Worm (Caenorhabditis elegans): Measurements from ENCODE around the gene F54H5.3.
A peak's percentile ranks its signal among the peaks of the same experiment; 100 is the strongest.

The F54H5.3 gene

DNA sequence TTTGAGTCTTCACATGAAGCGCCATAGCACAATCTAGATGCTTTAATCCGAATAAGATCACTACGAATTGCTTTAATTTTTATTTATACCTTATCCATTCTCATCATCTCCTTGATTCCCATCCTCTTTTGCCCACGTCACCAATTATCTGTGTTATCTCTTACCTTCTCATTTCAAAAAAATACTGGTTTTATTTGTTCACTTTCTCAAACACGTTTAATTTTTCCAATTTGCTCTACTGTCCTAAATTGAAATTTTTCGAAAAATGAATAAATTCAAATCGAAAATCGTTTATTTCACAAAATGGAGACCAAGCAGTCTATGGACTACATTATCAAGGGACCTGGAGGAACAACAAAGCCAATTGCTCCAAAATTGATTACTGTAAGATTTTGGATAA is at the start of gene F54H5.3:
Gene F54H5.3, plus strand, starts transcription at position 301 of the 400 bp plus-strand sequence.
- TF ChIP-seq dao-5 (tag; optimal IDR thresholded peaks at IDR 0.05), result no peak
- no peak for TF ChIP-seq W03F9.2 (tag; optimal IDR thresholded peaks at IDR 0.05)
- no peak for TF ChIP-seq him-1 (tag; optimal IDR thresholded peaks at IDR 0.05)

- no peak for TF ChIP-seq him-1 (tag; optimal IDR thresholded peaks at IDR 0.05)
- no peak for TF ChIP-seq W03F9.2 (tag; optimal IDR thresholded peaks at IDR 0.05)
- TF ChIP-seq dao-5 (tag; optimal IDR thresholded peaks at IDR 0.05), result no peak
Observed at ce11 chrII:6573677-6574076, 48.3 kb upstream of the F54H5.3 start, which contains the start of gene sra-28. sra-28 (minus strand) TSS chrII:6573777.

DNA sequence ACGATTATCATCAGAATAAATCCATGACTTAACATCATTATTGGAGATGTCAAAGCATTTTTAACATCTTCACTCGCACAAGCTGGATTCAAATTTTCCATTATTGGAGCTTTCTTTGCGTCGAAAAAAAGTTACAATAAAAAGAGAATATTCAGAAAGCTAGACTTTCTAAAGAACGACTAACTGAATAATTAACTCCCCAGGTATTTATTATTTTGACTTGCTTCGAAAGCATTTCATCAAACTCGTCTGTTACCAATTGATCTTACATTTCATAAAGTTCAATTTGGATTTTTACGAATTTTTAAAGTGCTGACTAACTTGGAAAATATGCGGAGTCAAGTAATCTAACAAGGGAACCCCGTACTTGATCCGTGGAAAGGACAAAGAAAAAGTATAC is 46.3 kb upstream of the F54H5.3 start, which contains the start of gene sra-29:
Gene sra-29, minus strand, starts transcription at position 101 of the 400 bp plus-strand sequence.
- TF ChIP-seq W03F9.2 (tag; optimal IDR thresholded peaks at IDR 0.05) (no peak), him-1 (tag; optimal IDR thresholded peaks at IDR 0.05) (no peak), dao-5 (tag; optimal IDR thresholded peaks at IDR 0.05) (no peak)

- TF ChIP-seq W03F9.2 (tag; optimal IDR thresholded peaks at IDR 0.05), result no peak
Observed at ce11 chrII:6578378-6578777, 43.6 kb upstream of the F54H5.3 start, which contains the start of gene sra-31. sra-31 (minus strand) TSS chrII:6578478.

- TF ChIP-seq dao-5 (tag; optimal IDR thresholded peaks at IDR 0.05) (no peak), him-1 (tag; optimal IDR thresholded peaks at IDR 0.05) (no peak), W03F9.2 (tag; optimal IDR thresholded peaks at IDR 0.05) (no peak)
Observed at ce11 chrII:6581236-6581635, 40.8 kb upstream of the F54H5.3 start, which contains the start of gene C56C10.6. C56C10.6 (minus strand) TSS chrII:6581336.

DNA sequence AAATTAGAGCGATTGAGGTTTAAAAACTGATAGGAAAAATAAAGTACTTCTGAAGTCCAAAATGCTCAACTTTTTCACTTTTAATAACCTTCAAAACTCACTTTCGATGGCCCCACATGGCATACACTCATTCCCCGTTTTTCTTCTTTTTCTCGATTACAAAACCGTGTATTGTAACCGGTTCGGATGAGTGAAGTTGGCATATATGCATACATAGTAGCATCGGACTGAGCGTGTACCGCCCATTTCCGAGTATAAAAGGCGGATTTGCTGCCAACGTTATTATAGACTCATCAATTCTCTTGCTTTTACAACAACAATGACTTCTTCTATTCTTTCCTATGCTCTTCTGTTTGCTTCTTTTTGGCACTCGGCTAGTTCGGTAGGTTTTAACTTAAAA is 39.2 kb upstream of the F54H5.3 start, which contains the start of gene C56C10.4:
Gene C56C10.4, plus strand, starts transcription at position 301 of the 400 bp plus-strand sequence.
- TF ChIP-seq W03F9.2 (tag; optimal IDR thresholded peaks at IDR 0.05), result no peak
- no peak for TF ChIP-seq him-1 (tag; optimal IDR thresholded peaks at IDR 0.05)
- no peak for TF ChIP-seq dao-5 (tag; optimal IDR thresholded peaks at IDR 0.05)

- TF ChIP-seq him-1 (tag; optimal IDR thresholded peaks at IDR 0.05) (no peak), dao-5 (tag; optimal IDR thresholded peaks at IDR 0.05) (no peak), W03F9.2 (tag; optimal IDR thresholded peaks at IDR 0.05) (no peak)
Observed at ce11 chrII:6587264-6587870, 34.6 kb upstream of the F54H5.3 start, which contains the start of gene C56C10.7. C56C10.7 (minus strand) TSS chrII:6587575.

ce11 chrII:6588605-6589292 is 33.2 kb upstream of the F54H5.3 start, which contains the start of gene icd-1:
icd-1 (minus strand) TSS chrII:6588655.
- TF ChIP-seq him-1 (tag; optimal IDR thresholded peaks at IDR 0.05) (peak; percentile 78), W03F9.2 (tag; optimal IDR thresholded peaks at IDR 0.05) (peak; percentile 95), dao-5 (tag; optimal IDR thresholded peaks at IDR 0.05) (no peak)

DNA sequence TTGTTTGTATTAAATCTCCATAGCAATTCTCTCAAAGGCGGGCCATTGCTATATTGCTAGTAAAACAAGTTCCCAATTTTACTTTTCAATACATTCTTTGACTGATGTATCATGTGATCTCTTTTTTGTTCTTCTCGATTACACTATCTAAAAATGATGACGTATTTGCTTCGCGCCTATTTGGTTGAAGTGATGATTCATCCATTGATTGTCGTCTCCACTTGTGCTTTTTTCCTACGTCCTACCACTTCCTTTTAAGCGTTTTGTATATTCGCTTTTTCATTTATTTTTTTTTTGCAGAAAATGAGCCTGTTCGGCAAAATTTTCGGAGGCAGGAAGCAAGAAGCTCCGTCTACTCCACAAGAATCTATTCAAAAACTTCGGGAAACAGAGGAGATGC is 32.6 kb upstream of the F54H5.3 start, which contains the start of gene vps-32.1:
Gene vps-32.1, plus strand, starts transcription at position 301 of the 400 bp plus-strand sequence.
- TF ChIP-seq W03F9.2 (tag; optimal IDR thresholded peaks at IDR 0.05) (no peak), dao-5 (tag; optimal IDR thresholded peaks at IDR 0.05) (no peak), him-1 (tag; optimal IDR thresholded peaks at IDR 0.05) (no peak)

DNA sequence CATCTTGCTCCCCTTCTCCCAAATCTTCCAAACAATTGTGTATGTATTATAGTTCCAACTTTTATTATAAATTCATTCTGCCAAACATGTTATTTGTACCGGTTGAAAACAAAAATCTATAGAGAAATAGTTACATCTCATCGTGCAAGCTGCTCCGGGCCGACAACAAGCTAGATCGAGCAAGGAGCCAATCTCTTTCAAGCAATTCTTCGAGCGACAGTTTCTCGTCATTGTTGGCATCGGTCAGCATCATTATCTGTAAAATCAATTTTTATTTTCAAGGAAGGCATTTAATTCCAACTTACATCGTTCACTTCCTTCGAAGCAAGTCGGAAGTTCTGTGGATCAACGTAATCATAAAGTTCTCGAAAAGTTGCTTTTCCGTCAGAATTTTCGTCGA is 31.0 kb upstream of the F54H5.3 start:
- no peak for TF ChIP-seq W03F9.2 (tag; optimal IDR thresholded peaks at IDR 0.05)
- TF ChIP-seq him-1 (tag; optimal IDR thresholded peaks at IDR 0.05), result no peak
- no peak for TF ChIP-seq dao-5 (tag; optimal IDR thresholded peaks at IDR 0.05)

DNA sequence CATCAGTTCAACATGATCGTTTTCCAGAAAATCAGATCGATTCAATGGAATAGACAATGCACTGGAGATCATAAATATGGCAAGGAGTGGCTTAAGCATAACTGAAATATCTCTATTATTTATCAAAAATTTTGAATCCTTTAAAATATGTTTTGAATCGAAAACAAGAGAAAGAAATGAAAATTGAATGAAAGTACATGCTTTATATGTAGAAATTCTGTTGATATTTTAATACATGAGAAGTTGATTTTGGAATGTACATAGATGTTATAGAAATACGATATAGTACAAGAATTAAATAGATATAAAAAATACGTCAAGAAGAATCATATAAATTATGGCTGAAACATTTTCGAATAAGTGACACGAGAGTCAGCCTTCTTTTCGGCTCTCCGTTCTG is 29.7 kb upstream of the F54H5.3 start, which contains the start of gene C56C10.9:
Gene C56C10.9, minus strand, starts transcription at position 101 of the 400 bp plus-strand sequence.
- no peak for TF ChIP-seq W03F9.2 (tag; optimal IDR thresholded peaks at IDR 0.05)
- TF ChIP-seq him-1 (tag; optimal IDR thresholded peaks at IDR 0.05), result no peak
- no peak for TF ChIP-seq dao-5 (tag; optimal IDR thresholded peaks at IDR 0.05)

ce11 chrII:6594151-6594550 is 27.8 kb upstream of the F54H5.3 start, which contains the start of gene aipr-1:
aipr-1 (minus strand) TSS chrII:6594251.
- TF ChIP-seq him-1 (tag; optimal IDR thresholded peaks at IDR 0.05), result no peak
- no peak for TF ChIP-seq W03F9.2 (tag; optimal IDR thresholded peaks at IDR 0.05)
- TF ChIP-seq dao-5 (tag; optimal IDR thresholded peaks at IDR 0.05), result no peak

DNA sequence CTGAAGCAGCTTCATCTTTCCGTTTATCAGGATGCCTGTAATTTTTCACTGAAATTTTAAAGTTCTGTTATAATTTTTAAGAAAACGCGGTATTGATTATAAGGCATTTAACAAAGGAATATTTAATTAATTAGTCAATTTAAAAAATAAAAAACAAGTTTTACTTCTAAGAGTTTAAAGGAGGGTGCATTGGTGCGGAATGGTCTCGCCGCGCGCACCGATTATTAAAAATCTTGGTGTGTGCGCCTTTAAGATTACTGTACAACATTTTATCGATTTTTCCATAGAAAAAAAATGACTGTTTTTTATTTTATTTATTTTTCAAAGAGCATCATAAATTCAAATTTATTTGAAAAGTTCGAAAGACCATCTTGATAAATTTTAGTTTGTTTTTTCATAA is 24.5 kb upstream of the F54H5.3 start:
- TF ChIP-seq dao-5 (tag; optimal IDR thresholded peaks at IDR 0.05) (no peak), W03F9.2 (tag; optimal IDR thresholded peaks at IDR 0.05) (no peak), him-1 (tag; optimal IDR thresholded peaks at IDR 0.05) (no peak)

- no peak for TF ChIP-seq dao-5 (tag; optimal IDR thresholded peaks at IDR 0.05)
- TF ChIP-seq W03F9.2 (tag; optimal IDR thresholded peaks at IDR 0.05), result no peak
- TF ChIP-seq him-1 (tag; optimal IDR thresholded peaks at IDR 0.05), result no peak
Observed at ce11 chrII:6598050-6598449, 23.9 kb upstream of the F54H5.3 start, which contains the start of gene dnj-8. dnj-8 (minus strand) TSS chrII:6598080.

All from whole organism, L4/young adult.